Fruit fly (Drosophila melanogaster): ENCODE measurements around the gene MED10.

MED10 gene

DNA sequence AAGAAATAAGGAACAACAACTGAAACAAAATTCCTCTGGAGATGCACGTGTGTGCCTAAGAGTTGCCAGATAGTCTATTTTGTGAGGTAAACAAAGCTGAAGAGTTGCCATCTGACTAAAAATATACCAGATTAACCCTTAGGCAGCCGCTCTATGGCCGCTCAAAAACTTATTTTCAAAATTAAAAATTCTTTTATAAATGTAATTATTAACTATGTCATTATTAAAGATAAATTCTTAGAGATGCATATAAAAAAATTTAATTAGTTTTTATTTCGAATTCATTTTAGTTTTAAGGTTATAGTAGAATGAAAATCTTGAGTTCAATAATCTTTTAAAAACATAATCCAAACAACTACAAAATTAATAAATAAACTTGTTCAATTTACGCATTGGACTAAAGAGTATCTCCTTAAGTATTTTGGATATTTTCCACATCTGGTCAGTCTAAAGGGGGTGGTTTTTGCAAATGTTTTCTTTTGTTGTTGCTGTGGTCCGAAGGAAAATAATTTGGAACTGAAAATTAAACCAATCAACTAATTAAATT, 3.2 kb upstream of the MED10 start, which contains the start of gene Tmx3 (continued):
- no peak for TF ChIP-seq CG13894 (tag; optimal IDR thresholded peaks at IDR 0.05)
- TF ChIP-seq Optix (GFP tag; IDR thresholded peaks at IDR 0.05), result peak; percentile 68; the same call in 2 of the 3 replicates
- TF ChIP-seq CG7357 (GFP tag; IDR thresholded peaks at IDR 0.05), result peak; percentile 77
- peak; percentile 86 for TF ChIP-seq Chrac-16 (GFP tag; optimal IDR thresholded peaks at IDR 0.05)
- no peak for TF ChIP-seq CG15479 (GFP tag; optimal IDR thresholded peaks at IDR 0.05)
- no peak for TF ChIP-seq CG42726 (GFP tag; IDR thresholded peaks at IDR 0.05; ENCODE audit: partially characterized antibody)
- peak; percentile 71 for TF ChIP-seq CG3407 (GFP tag; optimal IDR thresholded peaks at IDR 0.05)
- TF ChIP-seq HmgD (GFP tag; optimal IDR thresholded peaks at IDR 0.05), result no peak
- no peak for TF ChIP-seq unpg (GFP tag; optimal IDR thresholded peaks at IDR 0.05)
- no peak for TF ChIP-seq D (optimal IDR thresholded peaks at IDR 0.05)
- peak; percentile 68 for TF ChIP-seq D (GFP tag; optimal IDR thresholded peaks at IDR 0.05)
- peak; percentile 68 for TF ChIP-seq CG4360 (GFP tag; IDR thresholded peaks at IDR 0.05)
- peak; percentile 94 for TF ChIP-seq CG3847 (GFP tag; IDR thresholded peaks at IDR 0.05)
- peak; percentile 85 for TF ChIP-seq CG12299 (tag; optimal IDR thresholded peaks at IDR 0.05)
- TF ChIP-seq CG30431 (GFP tag; optimal IDR thresholded peaks at IDR 0.05), result peak; percentile 66
- TF ChIP-seq CG7745 (tag; optimal IDR thresholded peaks at IDR 0.05), result no peak
- TF ChIP-seq crp (GFP tag; optimal IDR thresholded peaks at IDR 0.05), result peak in 1 of 2 experiments; percentile 61
- peak; percentile 30 for TF ChIP-seq CG6683 (GFP tag; optimal IDR thresholded peaks at IDR 0.05)
- peak in 1 of 3 experiments; percentile 91 for TF ChIP-seq lola (GFP tag; optimal IDR thresholded peaks at IDR 0.05)
- peak; percentile 67 for TF ChIP-seq gcm (GFP tag; optimal IDR thresholded peaks at IDR 0.05)
- TF ChIP-seq D19B (GFP tag; optimal IDR thresholded peaks at IDR 0.05), result peak; percentile 67
- TF ChIP-seq fu2 (GFP tag; optimal IDR thresholded peaks at IDR 0.05), result peak; percentile 44
- peak; percentile 90 for TF ChIP-seq sisA (GFP tag; IDR thresholded peaks at IDR 0.05)
- TF ChIP-seq Hr78 (GFP tag; optimal IDR thresholded peaks at IDR 0.05), result no peak
- TF ChIP-seq Atf3 (GFP tag; optimal IDR thresholded peaks at IDR 0.05), result peak; percentile 38
- TF ChIP-seq hb (GFP tag; IDR thresholded peaks at IDR 0.05; ENCODE audit: partially characterized antibody), result no peak
- peak; percentile 73 for TF ChIP-seq E2f2 (GFP tag; IDR thresholded peaks at IDR 0.05)
- TF ChIP-seq vnd (GFP tag; IDR thresholded peaks at IDR 0.05; ENCODE audit: partially characterized antibody), result no peak
- peak; percentile 54 for TF ChIP-seq CG2875 (GFP tag; optimal IDR thresholded peaks at IDR 0.05)
- TF ChIP-seq abd-A (tag; optimal IDR thresholded peaks at IDR 0.05), result no peak
- peak; percentile 59 for TF ChIP-seq chn (GFP tag; optimal IDR thresholded peaks at IDR 0.05)
- TF ChIP-seq ato (GFP tag; IDR thresholded peaks at IDR 0.05; ENCODE audit: partially characterized antibody), result no peak
- peak; percentile 42 to 45 for TF ChIP-seq chif (GFP tag; optimal IDR thresholded peaks at IDR 0.05)
- no peak for TF ChIP-seq zf30C (GFP tag; optimal IDR thresholded peaks at IDR 0.05)
- no peak for TF ChIP-seq ac (GFP tag; optimal IDR thresholded peaks at IDR 0.05)
- peak; percentile 46 for TF ChIP-seq gcm2 (GFP tag; optimal IDR thresholded peaks at IDR 0.05)
- TF ChIP-seq CG10321 (GFP tag; IDR thresholded peaks at IDR 0.05), result peak; percentile 55; the same call in 1 of the 2 replicates
- peak; percentile 56 for TF ChIP-seq peb (GFP tag; IDR thresholded peaks at IDR 0.05)
- peak; percentile 62 for TF ChIP-seq CG9609 (GFP tag; optimal IDR thresholded peaks at IDR 0.05)
- TF ChIP-seq chm (GFP tag; IDR thresholded peaks at IDR 0.05), result no peak
- peak; percentile 22 for TF ChIP-seq tx (GFP tag; optimal IDR thresholded peaks at IDR 0.05)
- no peak for TF ChIP-seq kni (GFP tag; optimal IDR thresholded peaks at IDR 0.05)
- TF ChIP-seq lmd (GFP tag; IDR thresholded peaks at IDR 0.05), result peak; percentile 93
- peak; percentile 96 for TF ChIP-seq CG32532 (GFP tag; IDR thresholded peaks at IDR 0.05)
- peak; percentile 92 for TF ChIP-seq CG11085 (GFP tag; IDR thresholded peaks at IDR 0.05)
- TF ChIP-seq ash1 (GFP tag; optimal IDR thresholded peaks at IDR 0.05), result no peak
- no peak for TF ChIP-seq pfk (GFP tag; optimal IDR thresholded peaks at IDR 0.05)
- TF ChIP-seq CG10543 (GFP tag; optimal IDR thresholded peaks at IDR 0.05), result no peak
- no peak for TF ChIP-seq pan (optimal IDR thresholded peaks at IDR 0.05)
- TF ChIP-seq pan (GFP tag; optimal IDR thresholded peaks at IDR 0.05 in 1 of 2, IDR thresholded peaks at IDR 0.05 in 1 of 2), result peak in 1 of 2 experiments; percentile 95

Measured in whole organism, embryonic.